Fruit fly (Drosophila melanogaster) whole organism, embryonic: Measurements from ENCODE around the gene CG6106.

Source experiments
- Awh ChIP-seq: fragments of 200-800 bp; sonication (Bioruptor generic); IDR thresholded peaks from 2 replicates; pipeline ENCODE4, ENCODE4 v1.3.6; 2022; ENCODE audit warnings: missing biosample characterization, missing genetic modification characterization
- Blimp-1 ChIP-seq: fragments of 200-800 bp; sonication (Bioruptor generic); optimal IDR thresholded peaks from 3 replicates; lab custom pipeline; 2018; ENCODE audit warnings: missing biosample characterization, missing genetic modification characterization, mild to moderate bottlenecking, moderate library complexity, missing genetic modification reagents
- CG11456 ChIP-seq: fragments of 200-800 bp; sonication (Bioruptor generic); IDR thresholded peaks from 3 replicates; pipeline ENCODE4 v1.3.6; 2022; ENCODE audit warnings: missing biosample characterization, missing genetic modification characterization
- CG17912 ChIP-seq: fragments of 200-800 bp; sonication (Bioruptor generic); optimal IDR thresholded peaks from 2 replicates; lab custom pipeline; 2018; ENCODE audit warnings: missing biosample characterization, mild to moderate bottlenecking, missing genetic modification characterization
- CG1792 ChIP-seq: fragments of 200-800 bp; sonication (Bioruptor generic); optimal IDR thresholded peaks from 2 replicates; lab custom pipeline; 2016; ENCODE audit warnings: missing biosample characterization, missing genetic modification characterization
- CG1832 ChIP-seq: fragments of 200-800 bp; sonication (Bioruptor generic); optimal IDR thresholded peaks from 2 replicates; lab custom pipeline; 2017; ENCODE audit warnings: missing biosample characterization, mild to moderate bottlenecking, missing genetic modification characterization, inconsistent platforms
- CG18619 ChIP-seq: fragments of 200-800 bp; sonication (Bioruptor generic); optimal IDR thresholded peaks from 3 replicates; lab custom pipeline; 2017; ENCODE audit warnings: missing biosample characterization, mild to moderate bottlenecking, missing genetic modification characterization
- CG18764 ChIP-seq: fragments of 200-800 bp; sonication (Bioruptor generic); optimal IDR thresholded peaks from 3 replicates; lab custom pipeline; 2016; ENCODE audit warnings: missing biosample characterization, missing genetic modification characterization
- CG2712 ChIP-seq: fragments of 200-800 bp; optimal IDR thresholded peaks from 3 replicates; lab custom pipeline; 2019; ENCODE audit warnings: missing biosample characterization, mild to moderate bottlenecking, missing genetic modification characterization, moderate library complexity
- CG3407 ChIP-seq: fragments of 200-800 bp; sonication (Bioruptor generic); optimal IDR thresholded peaks from 2 replicates; lab custom pipeline; 2018; ENCODE audit warnings: missing biosample characterization, mild to moderate bottlenecking, missing genetic modification characterization
- CG34422 ChIP-seq: fragments of 200-800 bp; sonication (Bioruptor generic); IDR thresholded peaks from 3 replicates; pipeline ENCODE4 v1.3.6; 2022; ENCODE audit warnings: missing biosample characterization, missing genetic modification characterization
- CG6175 ChIP-seq: fragments of 200-800 bp; sonication (Bioruptor generic); IDR thresholded peaks from 3 replicates; pipeline ENCODE4 v1.3.6; 2022; ENCODE audit warnings: missing biosample characterization, missing genetic modification characterization
- CG6654 ChIP-seq: fragments of 200-800 bp; sonication (Bioruptor generic); optimal IDR thresholded peaks from 2 replicates; lab custom pipeline; 2017; ENCODE audit warnings: missing biosample characterization, mild to moderate bottlenecking, missing genetic modification characterization
- CG7963 ChIP-seq: fragments of 200-800 bp; sonication (Bioruptor generic); IDR thresholded peaks from 3 replicates; pipeline ENCODE4 v1.3.6; 2022; ENCODE audit warnings: missing biosample characterization, missing genetic modification characterization; ENCODE audit not compliant: partially characterized antibody
- CG7987 ChIP-seq: fragments of 200-800 bp; sonication (Bioruptor generic); optimal IDR thresholded peaks from 2 replicates; lab custom pipeline; 2018; ENCODE audit warnings: missing biosample characterization, mild to moderate bottlenecking, missing genetic modification characterization, moderate library complexity
- CG8478 ChIP-seq: fragments of >200 bp; optimal IDR thresholded peaks from 2 replicates; lab custom pipeline; 2018
- CG9215 ChIP-seq: fragments of 200-800 bp; sonication (Bioruptor generic); IDR thresholded peaks from 2 replicates; pipeline ENCODE4 v1.3.6; 2022; ENCODE audit warnings: missing biosample characterization, missing genetic modification characterization
- CG9609 ChIP-seq: fragments of 200-800 bp; sonication (Bioruptor generic); optimal IDR thresholded peaks from 3 replicates; lab custom pipeline; 2016; ENCODE audit warnings: missing biosample characterization, missing genetic modification characterization
- CG9727 ChIP-seq: fragments of 200-800 bp; sonication (Bioruptor generic); optimal IDR thresholded peaks from 3 replicates; lab custom pipeline; 2017; ENCODE audit warnings: missing biosample characterization, mild to moderate bottlenecking, missing genetic modification characterization
- Deaf1 ChIP-seq: fragments of 200-800 bp; optimal IDR thresholded peaks from 3 replicates; lab custom pipeline; 2019; ENCODE audit warnings: missing biosample characterization, mild to moderate bottlenecking, missing genetic modification characterization, moderate library complexity
- E2f2 ChIP-seq: fragments of 200-800 bp; sonication (Bioruptor generic); IDR thresholded peaks from 2 replicates; pipeline ENCODE4 v1.3.6; 2022; ENCODE audit warnings: missing biosample characterization, missing genetic modification characterization
- Ets65A ChIP-seq: fragments of 200-800 bp; sonication (Bioruptor generic); peaks from one replicate; lab custom pipeline; 2016; ENCODE audit warnings: missing biosample characterization, missing genetic modification characterization
- HLHmδ ChIP-seq: fragments of 200-800 bp; sonication (Bioruptor generic); optimal IDR thresholded peaks from 2 replicates; lab custom pipeline; 2018; ENCODE audit warnings: missing biosample characterization, mild to moderate bottlenecking, missing genetic modification characterization, moderate library complexity
- Hey ChIP-seq: fragments of 200-800 bp; sonication (Bioruptor generic); optimal IDR thresholded peaks from 3 replicates; lab custom pipeline; 2018; ENCODE audit warnings: missing biosample characterization, mild to moderate bottlenecking, missing genetic modification characterization
- Hmr ChIP-seq: fragments of 200-800 bp; sonication (Bioruptor generic); optimal IDR thresholded peaks from 3 replicates; lab custom pipeline; 2017; ENCODE audit warnings: mild to moderate bottlenecking, missing biosample characterization, missing genetic modification reagents, missing genetic modification characterization
- Lpt ChIP-seq: fragments of >200 bp; optimal IDR thresholded peaks from 2 replicates; lab custom pipeline; 2018; ENCODE audit warnings: missing biosample characterization, missing genetic modification characterization
- MBD-R2 ChIP-seq: fragments of 200-800 bp; sonication (Bioruptor generic); IDR thresholded peaks from 2 replicates; pipeline ENCODE4 v1.3.6; 2022; ENCODE audit warnings: missing biosample characterization, missing genetic modification characterization
- MTF-1 ChIP-seq: fragments of 200-800 bp; sonication (Bioruptor generic); optimal IDR thresholded peaks from 2 replicates; lab custom pipeline; 2018; ENCODE audit warnings: missing biosample characterization, mild to moderate bottlenecking, missing genetic modification characterization, borderline replicate concordance
- Nf-YA ChIP-seq: fragments of 200-800 bp; sonication (Bioruptor generic); IDR thresholded peaks from 2 replicates; pipeline ENCODE4 v1.3.6; 2022; ENCODE audit warnings: missing biosample characterization, missing genetic modification characterization
- Pdp1 ChIP-seq, 2 experiments: fragments of 200-800 bp; sonication (Bioruptor generic); optimal IDR thresholded peaks; 3 replicates each; lab custom pipeline; 2016; ENCODE audit warnings: missing biosample characterization in 2 of 2, missing genetic modification characterization in 2 of 2, mild to moderate bottlenecking in 1 of 2, moderate library complexity in 1 of 2
- Spps ChIP-seq: fragments of 200-800 bp; sonication (Bioruptor generic); optimal IDR thresholded peaks from 2 replicates; lab custom pipeline; 2018; ENCODE audit warnings: missing biosample characterization, mild to moderate bottlenecking, missing genetic modification characterization
- ac ChIP-seq: fragments of 200-800 bp; sonication (Bioruptor generic); optimal IDR thresholded peaks from 3 replicates; lab custom pipeline; 2017; ENCODE audit warnings: missing biosample characterization, mild to moderate bottlenecking, missing genetic modification characterization
- bowl ChIP-seq: fragments of 200-800 bp; sonication (Bioruptor generic); IDR thresholded peaks from 2 replicates; pipeline ENCODE4 v1.3.6; 2022; ENCODE audit warnings: missing biosample characterization, missing genetic modification characterization
- cg ChIP-seq: fragments of 200-800 bp; sonication (Bioruptor generic); optimal IDR thresholded peaks from 3 replicates; lab custom pipeline; 2019; ENCODE audit warnings: missing biosample characterization, mild to moderate bottlenecking, missing genetic modification characterization, moderate library complexity
- crol ChIP-seq: fragments of 200-800 bp; sonication (Bioruptor generic); IDR thresholded peaks from 2 replicates; pipeline ENCODE4 v1.3.6; 2022; ENCODE audit warnings: missing biosample characterization, missing genetic modification characterization
- dm ChIP-seq: fragments of 200-800 bp; sonication (Bioruptor generic); optimal IDR thresholded peaks from 3 replicates; lab custom pipeline; 2016; ENCODE audit warnings: missing biosample characterization, missing genetic modification characterization
- ems ChIP-seq: fragments of 200-800 bp; sonication (Bioruptor generic); optimal IDR thresholded peaks from 3 replicates; lab custom pipeline; 2016; ENCODE audit warnings: missing biosample characterization, missing genetic modification characterization
- ewg ChIP-seq: fragments of 200-800 bp; sonication (Bioruptor generic); optimal IDR thresholded peaks from 3 replicates; lab custom pipeline; 2017; ENCODE audit warnings: mild to moderate bottlenecking, missing biosample characterization, missing genetic modification reagents, missing genetic modification characterization
- gem ChIP-seq: fragments of 200-800 bp; sonication (Bioruptor generic); optimal IDR thresholded peaks from 2 replicates; lab custom pipeline; 2019; ENCODE audit warnings: missing biosample characterization, mild to moderate bottlenecking, missing genetic modification characterization, moderate library complexity
- jing ChIP-seq: fragments of 200-800 bp; sonication (Bioruptor generic); optimal IDR thresholded peaks from 2 replicates; lab custom pipeline; 2018; ENCODE audit warnings: missing biosample characterization, mild to moderate bottlenecking, missing genetic modification characterization
- ken ChIP-seq: fragments of 200-800 bp; sonication (Bioruptor generic); IDR thresholded peaks from 3 replicates; pipeline ENCODE4 v1.3.6; 2022; ENCODE audit warnings: missing biosample characterization, missing genetic modification characterization
- lab ChIP-seq: fragments of 200-800 bp; sonication (Bioruptor generic); optimal IDR thresholded peaks from 3 replicates; lab custom pipeline; 2017; ENCODE audit warnings: missing biosample characterization, missing genetic modification characterization, mild to moderate bottlenecking, moderate library complexity, missing genetic modification reagents
- onecut ChIP-seq: fragments of 200-800 bp; sonication (Bioruptor generic); IDR thresholded peaks from 2 replicates; pipeline ENCODE4 v1.3.6; 2022; ENCODE audit warnings: missing biosample characterization, missing genetic modification characterization
- pfk ChIP-seq: fragments of 200-800 bp; sonication (Bioruptor generic); optimal IDR thresholded peaks from 2 replicates; lab custom pipeline; 2018; ENCODE audit warnings: missing biosample characterization, mild to moderate bottlenecking, missing genetic modification characterization, moderate library complexity
- scrt ChIP-seq: fragments of 200-800 bp; sonication (Bioruptor generic); optimal IDR thresholded peaks from 2 replicates; lab custom pipeline; 2018; ENCODE audit warnings: missing biosample characterization, mild to moderate bottlenecking, missing genetic modification characterization, moderate library complexity
- sd ChIP-seq: fragments of 200-800 bp; sonication (Bioruptor generic); optimal IDR thresholded peaks from 3 replicates; lab custom pipeline; 2018; ENCODE audit warnings: missing biosample characterization, mild to moderate bottlenecking, missing genetic modification characterization, moderate library complexity
- sens ChIP-seq: fragments of 200-800 bp; sonication (Bioruptor generic); peaks from one replicate; lab custom pipeline; 2016; ENCODE audit warnings: missing biosample characterization, missing genetic modification characterization
- sr ChIP-seq: fragments of 200-800 bp; sonication (Bioruptor generic); IDR thresholded peaks from 3 replicates; pipeline ENCODE4 v1.3.6; 2022; ENCODE audit warnings: missing biosample characterization, missing genetic modification characterization
- vvl ChIP-seq: fragments of 200-800 bp; sonication (Bioruptor generic); IDR thresholded peaks from 2 replicates; pipeline ENCODE4 v1.3.6; 2022; ENCODE audit warnings: missing biosample characterization, missing genetic modification characterization
- zen2 ChIP-seq: fragments of 200-800 bp; sonication (Bioruptor generic); IDR thresholded peaks from 3 replicates; pipeline ENCODE4 v1.3.6; 2022; ENCODE audit warnings: missing biosample characterization, missing genetic modification characterization; ENCODE audit not compliant: partially characterized antibody
- zf30C ChIP-seq: fragments of 200-800 bp; sonication (Bioruptor generic); optimal IDR thresholded peaks from 3 replicates; lab custom pipeline; 2018; ENCODE audit warnings: missing biosample characterization, mild to moderate bottlenecking, missing genetic modification characterization

CG6106 gene

dm6 chrX:18357756-18358182 lies 912 bp upstream of the CG6106 start (continued):
- TF ChIP-seq Hmr: no peak
- TF ChIP-seq ewg (GFP tag; lab: Kevin White, UChicago): peak; percentile 1
- TF ChIP-seq Ets65A: peak; percentile 90
- TF ChIP-seq CG11456: 0 out of 3 replicates have a peak, but pooled peaks have one; percentile 34
- TF ChIP-seq CG7987: no peak
- peak; percentile 14 for TF ChIP-seq CG2712 (tag; lab: Kevin White, UChicago)
- no peak for TF ChIP-seq CG6654 (GFP tag; lab: Kevin White, UChicago)
- TF ChIP-seq zf30C (GFP tag; lab: Kevin White, UChicago): peak; percentile 8
- no peak for TF ChIP-seq jing
- no peak for TF ChIP-seq Hey (tag; lab: Kevin White, UChicago)
- 0 out of 2 replicates have a peak, but pooled peaks have one; percentile 31 for TF ChIP-seq crol (GFP tag; lab: Robert Waterston, UW)
- no peak for TF ChIP-seq CG9215 (GFP tag; lab: Robert Waterston, UW)
- TF ChIP-seq CG9609 (GFP tag; lab: Kevin White, UChicago): no peak
- no peak for TF ChIP-seq CG34422
- TF ChIP-seq Pdp1 (GFP tag; optimal IDR thresholded peaks at IDR 0.05; lab: Kevin White, UChicago): peak in 1 of 2 experiments; percentile 27
- no peak for TF ChIP-seq Nf-YA (GFP tag; lab: Robert Waterston, UW)
- TF ChIP-seq HLHmδ: peak; percentile 3
- no peak for TF ChIP-seq ac (GFP tag; lab: Kevin White, UChicago)
- no peak for TF ChIP-seq CG3407
- TF ChIP-seq lab (GFP tag; lab: Kevin White, UChicago): peak; percentile 24
- peak; percentile 48 for TF ChIP-seq scrt
- no peak for TF ChIP-seq CG7963
- peak; percentile 33 for TF ChIP-seq Spps
- peak; percentile 90 for TF ChIP-seq cg (GFP tag; lab: Kevin White, UChicago)
- no peak for TF ChIP-seq dm (GFP tag; lab: Kevin White, UChicago)
- TF ChIP-seq CG8478 (lab: Kevin White, UChicago): peak; percentile 96
- no peak for TF ChIP-seq zen2 (GFP tag; lab: Robert Waterston, UW)
- 0 out of 3 replicates have a peak, but pooled peaks have one; percentile 46 for TF ChIP-seq CG6175 (GFP tag; lab: Robert Waterston, UW)
- no peak for TF ChIP-seq sd
- no peak for TF ChIP-seq Lpt (GFP tag; lab: Kevin White, UChicago)
- TF ChIP-seq sens (GFP tag; lab: Kevin White, UChicago): peak; percentile 48
- TF ChIP-seq CG18764 (GFP tag; lab: Kevin White, UChicago): no peak
- TF ChIP-seq ems (GFP tag; lab: Kevin White, UChicago): no peak
- no peak for TF ChIP-seq MBD-R2 (GFP tag; lab: Robert Waterston, UW)
- peak; percentile 98 for TF ChIP-seq Blimp-1 (GFP tag; lab: Kevin White, UChicago)
- no peak for TF ChIP-seq gem (tag; lab: Kevin White, UChicago)
- TF ChIP-seq CG1792: no peak
- TF ChIP-seq CG1832 (GFP tag; lab: Kevin White, UChicago): peak; percentile 50
- peak; percentile 97 for TF ChIP-seq Deaf1 (tag; lab: Kevin White, UChicago)
- no peak for TF ChIP-seq CG9727 (GFP tag; lab: Kevin White, UChicago)
- TF ChIP-seq bowl (GFP tag; lab: Robert Waterston, UW): no peak

- TF ChIP-seq Awh (GFP tag; lab: Robert Waterston, UW): 0 out of 2 replicates have a peak, but pooled peaks have one; percentile 13
- TF ChIP-seq cg (GFP tag; lab: Kevin White, UChicago): peak; percentile 3
- no peak for TF ChIP-seq pfk (GFP tag; lab: Kevin White, UChicago)
- TF ChIP-seq sr (GFP tag; lab: Robert Waterston, UW): peak; percentile 87
- TF ChIP-seq MTF-1: peak; percentile 56
- TF ChIP-seq bowl (GFP tag; lab: Robert Waterston, UW): no peak
- TF ChIP-seq vvl (GFP tag; lab: Robert Waterston, UW): peak; percentile 13; the same call in 1 of the 2 replicates
- peak; percentile 36; the same call in 1 of the 3 replicates for TF ChIP-seq ken
- TF ChIP-seq CG17912 (GFP tag; lab: Kevin White, UChicago): peak; percentile 1
- TF ChIP-seq CG18619 (GFP tag; lab: Kevin White, UChicago): no peak
- no peak for TF ChIP-seq onecut (GFP tag; lab: Robert Waterston, UW)
- TF ChIP-seq ac (GFP tag; lab: Kevin White, UChicago): no peak
- 0 out of 2 replicates have a peak, but pooled peaks have one; percentile 7 for TF ChIP-seq E2f2 (GFP tag; lab: Robert Waterston, UW)
- TF ChIP-seq crol (GFP tag; lab: Robert Waterston, UW): peak; percentile 67
These were observed 4.7 kb downstream of the CG6106 start for dm6 chrX:18363423-18363822.
